Fruit fly (Drosophila melanogaster) whole organism, embryonic: ENCODE data around the gene CG34028.

ENCODE experiments used
- ATbp ChIP-seq: fragments of 200-800 bp; sonication (Bioruptor generic); optimal IDR thresholded peaks from 2 replicates; lab custom pipeline; 2017; ENCODE audit warnings: missing biosample characterization, mild to moderate bottlenecking, missing genetic modification characterization, missing genetic modification reagents
- Atf-2 ChIP-seq: fragments of 200-800 bp; sonication (Bioruptor generic); optimal IDR thresholded peaks from 2 replicates; lab custom pipeline; 2016; ENCODE audit warnings: missing biosample characterization, missing genetic modification characterization
- Awh ChIP-seq: fragments of 200-800 bp; sonication (Bioruptor generic); IDR thresholded peaks from 2 replicates; pipeline ENCODE4, ENCODE4 v1.3.6; 2022; ENCODE audit warnings: missing biosample characterization, missing genetic modification characterization
- BEAF-32 ChIP-seq: fragments of 200-800 bp; sonication (Bioruptor generic); optimal IDR thresholded peaks from 3 replicates; lab custom pipeline; 2017; ENCODE audit warnings: missing biosample characterization, missing genetic modification characterization, mild to moderate bottlenecking, moderate library complexity, missing genetic modification reagents
- Bteb2 ChIP-seq: fragments of 200-800 bp; sonication (Bioruptor generic); optimal IDR thresholded peaks from 2 replicates; lab custom pipeline; 2016; ENCODE audit warnings: missing biosample characterization, missing genetic modification characterization
- C15 ChIP-seq: fragments of 200-800 bp; sonication (Bioruptor generic); IDR thresholded peaks from 3 replicates; pipeline ENCODE4 v1.3.6; 2022; ENCODE audit warnings: missing biosample characterization, missing genetic modification characterization
- CG10979 ChIP-seq: fragments of 200-800 bp; sonication (Bioruptor generic); optimal IDR thresholded peaks from 2 replicates; lab custom pipeline; 2018; ENCODE audit warnings: missing biosample characterization, mild to moderate bottlenecking, missing genetic modification characterization, moderate library complexity
- CG11696 ChIP-seq: fragments of 200-800 bp; sonication (Bioruptor generic); IDR thresholded peaks from 2 replicates; pipeline ENCODE4 v1.3.6; 2022; ENCODE audit warnings: missing biosample characterization, missing genetic modification characterization
- CG11723 ChIP-seq: fragments of 200-800 bp; sonication (Bioruptor generic); optimal IDR thresholded peaks from 2 replicates; lab custom pipeline; 2017; ENCODE audit warnings: missing biosample characterization, mild to moderate bottlenecking, missing genetic modification characterization
- CG12299 ChIP-seq: fragments of 200-800 bp; sonication (Bioruptor generic); optimal IDR thresholded peaks from 2 replicates; lab custom pipeline; 2018; ENCODE audit warnings: missing biosample characterization, mild to moderate bottlenecking, missing genetic modification characterization
- CG1647 ChIP-seq: fragments of 200-800 bp; sonication (Bioruptor generic); optimal IDR thresholded peaks from 3 replicates; lab custom pipeline; 2016; ENCODE audit warnings: missing biosample characterization, missing genetic modification characterization
- CG17186 ChIP-seq: fragments of 200-800 bp; sonication (Bioruptor generic); optimal IDR thresholded peaks from 3 replicates; lab custom pipeline; 2017; ENCODE audit warnings: missing biosample characterization, missing genetic modification reagents, missing genetic modification characterization
- CG17385 ChIP-seq: fragments of 200-800 bp; sonication (Bioruptor generic); optimal IDR thresholded peaks from 3 replicates; lab custom pipeline; 2018; ENCODE audit warnings: missing biosample characterization, mild to moderate bottlenecking, missing genetic modification characterization
- CG18619 ChIP-seq: fragments of 200-800 bp; sonication (Bioruptor generic); optimal IDR thresholded peaks from 3 replicates; lab custom pipeline; 2017; ENCODE audit warnings: missing biosample characterization, mild to moderate bottlenecking, missing genetic modification characterization
- CG2199 ChIP-seq: fragments of 200-800 bp; sonication (Bioruptor generic); IDR thresholded peaks from 3 replicates; pipeline ENCODE4 v1.3.6; 2022; ENCODE audit warnings: missing biosample characterization, missing genetic modification characterization
- CG31388 ChIP-seq: fragments of 200-800 bp; sonication (Bioruptor generic); optimal IDR thresholded peaks from 2 replicates; lab custom pipeline; 2016; ENCODE audit warnings: missing biosample characterization, missing genetic modification characterization
- CG4707 ChIP-seq: fragments of 200-800 bp; sonication (Bioruptor generic); optimal IDR thresholded peaks from 2 replicates; lab custom pipeline; 2018; ENCODE audit warnings: missing biosample characterization, mild to moderate bottlenecking, missing genetic modification characterization, moderate library complexity
- CG5180 ChIP-seq: fragments of 200-800 bp; sonication (Bioruptor generic); optimal IDR thresholded peaks from 3 replicates; lab custom pipeline; 2017; ENCODE audit warnings: missing biosample characterization, missing genetic modification characterization, mild to moderate bottlenecking, moderate library complexity, missing genetic modification reagents
- CG9727 ChIP-seq: fragments of 200-800 bp; sonication (Bioruptor generic); optimal IDR thresholded peaks from 3 replicates; lab custom pipeline; 2017; ENCODE audit warnings: missing biosample characterization, mild to moderate bottlenecking, missing genetic modification characterization
- D19A ChIP-seq: fragments of 200-800 bp; optimal IDR thresholded peaks from 3 replicates; lab custom pipeline; 2019; ENCODE audit warnings: missing biosample characterization, mild to moderate bottlenecking, missing genetic modification characterization, moderate library complexity
- Dbx ChIP-seq: fragments of 200-800 bp; sonication (Bioruptor generic); IDR thresholded peaks from 3 replicates; pipeline ENCODE4 v1.3.6; 2022; ENCODE audit warnings: missing biosample characterization, missing genetic modification characterization
- Deaf1 ChIP-seq: fragments of 200-800 bp; optimal IDR thresholded peaks from 3 replicates; lab custom pipeline; 2019; ENCODE audit warnings: missing biosample characterization, mild to moderate bottlenecking, missing genetic modification characterization, moderate library complexity
- Dip2 ChIP-seq: fragments of 200-800 bp; sonication (Bioruptor generic); IDR thresholded peaks from 2 replicates; pipeline ENCODE4 v1.3.6; 2022; ENCODE audit warnings: missing biosample characterization, missing genetic modification characterization
- Dll ChIP-seq: fragments of 200-800 bp; sonication (Bioruptor generic); IDR thresholded peaks from 4 replicates; pipeline ENCODE4 v1.3.6; 2022; ENCODE audit warnings: missing biosample characterization, missing genetic modification characterization; ENCODE audit not compliant: partially characterized antibody
- Doc3 ChIP-seq: fragments of 200-800 bp; sonication (Bioruptor generic); IDR thresholded peaks from 3 replicates; pipeline ENCODE4 v1.3.6; 2022; ENCODE audit warnings: missing biosample characterization, missing genetic modification characterization; ENCODE audit not compliant: partially characterized antibody
- E2f2 ChIP-seq: fragments of 200-800 bp; sonication (Bioruptor generic); IDR thresholded peaks from 2 replicates; pipeline ENCODE4 v1.3.6; 2022; ENCODE audit warnings: missing biosample characterization, missing genetic modification characterization
- Eip74EF ChIP-seq, 2 experiments: fragments of 200-800 bp in 1 of 2; fragments of >200 bp in 1 of 2; sonication (Bioruptor generic) in 1 of 2; optimal IDR thresholded peaks; 2 replicates each; lab custom pipeline; 2017 to 2019; ENCODE audit warnings: missing biosample characterization in 2 of 2, missing genetic modification characterization in 2 of 2, mild to moderate bottlenecking in 1 of 2, moderate library complexity in 1 of 2
- Ets97D ChIP-seq: fragments of 200-800 bp; sonication (Bioruptor generic); optimal IDR thresholded peaks from 3 replicates; lab custom pipeline; 2016; ENCODE audit warnings: missing biosample characterization, missing genetic modification characterization
- Fer3 ChIP-seq: fragments of 200-800 bp; sonication (Bioruptor generic); optimal IDR thresholded peaks from 2 replicates; lab custom pipeline; 2018; ENCODE audit warnings: missing biosample characterization, mild to moderate bottlenecking, missing genetic modification characterization, moderate library complexity
- Hmx ChIP-seq: fragments of 200-800 bp; sonication (Bioruptor generic); optimal IDR thresholded peaks from 2 replicates; lab custom pipeline; 2016; ENCODE audit warnings: missing biosample characterization, missing genetic modification characterization
- NFAT ChIP-seq: fragments of 200-800 bp; sonication (Bioruptor generic); IDR thresholded peaks from 2 replicates; pipeline ENCODE4 v1.3.6; 2022; ENCODE audit warnings: missing biosample characterization, missing genetic modification characterization
- Poxn ChIP-seq: fragments of 200-800 bp; sonication (Bioruptor generic); IDR thresholded peaks from 2 replicates; pipeline ENCODE4 v1.3.6; 2022; ENCODE audit warnings: missing biosample characterization, missing genetic modification characterization
- Rfx ChIP-seq: fragments of 200-800 bp; sonication (Bioruptor generic); IDR thresholded peaks from 2 replicates; pipeline ENCODE4 v1.3.6; 2022; ENCODE audit warnings: missing biosample characterization, missing genetic modification characterization
- Six4 ChIP-seq: fragments of 200-800 bp; sonication (Bioruptor generic); optimal IDR thresholded peaks from 2 replicates; lab custom pipeline; 2016; ENCODE audit warnings: missing biosample characterization, missing genetic modification characterization
- Sry-β ChIP-seq: fragments of 200-800 bp; sonication (Bioruptor generic); optimal IDR thresholded peaks from 2 replicates; lab custom pipeline; 2018; ENCODE audit warnings: missing biosample characterization, mild to moderate bottlenecking, missing genetic modification characterization, moderate library complexity
- Vsx1 ChIP-seq: fragments of 200-800 bp; sonication (Bioruptor generic); optimal IDR thresholded peaks from 2 replicates; lab custom pipeline; 2017; ENCODE audit warnings: missing biosample characterization, mild to moderate bottlenecking, missing genetic modification characterization, missing genetic modification reagents
- eve ChIP-seq, 2 experiments: fragments of >200 bp; optimal IDR thresholded peaks; 2 replicates each; lab custom pipeline; 2017; ENCODE audit warnings: missing biosample characterization in 2 of 2, missing genetic modification characterization in 2 of 2
- fru ChIP-seq: fragments of >200 bp; optimal IDR thresholded peaks from 2 replicates; lab custom pipeline; 2017
- grau ChIP-seq: fragments of 200-800 bp; optimal IDR thresholded peaks from 3 replicates; lab custom pipeline; 2019; ENCODE audit warnings: missing biosample characterization, mild to moderate bottlenecking, missing genetic modification characterization, moderate library complexity
- jing ChIP-seq: fragments of 200-800 bp; sonication (Bioruptor generic); optimal IDR thresholded peaks from 2 replicates; lab custom pipeline; 2018; ENCODE audit warnings: missing biosample characterization, mild to moderate bottlenecking, missing genetic modification characterization
- lola ChIP-seq, 3 experiments: fragments of >200 bp in 2 of 3; fragments of 200-800 bp in 1 of 3; sonication (Bioruptor generic) in 1 of 3; optimal IDR thresholded peaks; 2 replicates each; lab custom pipeline; 2017 to 2019; ENCODE audit warnings: missing biosample characterization in 3 of 3, missing genetic modification characterization in 3 of 3, mild to moderate bottlenecking in 1 of 3, moderate library complexity in 1 of 3
- lov ChIP-seq, 2 experiments: fragments of 200-800 bp in 1 of 2; fragments of >200 bp in 1 of 2; sonication (Bioruptor generic) in 1 of 2; IDR thresholded peaks in 1 of 2; optimal IDR thresholded peaks in 1 of 2; 2 replicates in 1 of 2; 3 replicates in 1 of 2; pipeline versions ENCODE4 v1.3.6 to Lab custom; 2017 to 2022; ENCODE audit warnings: missing biosample characterization in 1 of 2, missing genetic modification characterization in 1 of 2
- rib ChIP-seq: fragments of 200-800 bp; sonication (Bioruptor generic); IDR thresholded peaks from 2 replicates; pipeline ENCODE4 v1.3.6; 2022; ENCODE audit warnings: missing biosample characterization, missing genetic modification characterization
- seq ChIP-seq: fragments of 200-800 bp; sonication (Bioruptor generic); IDR thresholded peaks from 2 replicates; pipeline ENCODE4 v1.3.6; 2022; ENCODE audit warnings: missing biosample characterization, missing genetic modification characterization
- sug ChIP-seq: fragments of 200-800 bp; optimal IDR thresholded peaks from 2 replicates; lab custom pipeline; 2019; ENCODE audit warnings: missing biosample characterization, mild to moderate bottlenecking, missing genetic modification characterization, moderate library complexity
- usp ChIP-seq: fragments of >200 bp; optimal IDR thresholded peaks from 2 replicates; lab custom pipeline; 2017; ENCODE audit warnings: missing biosample characterization, missing genetic modification characterization
- vvl ChIP-seq: fragments of 200-800 bp; sonication (Bioruptor generic); IDR thresholded peaks from 2 replicates; pipeline ENCODE4 v1.3.6; 2022; ENCODE audit warnings: missing biosample characterization, missing genetic modification characterization
- yki ChIP-seq: fragments of >200 bp; optimal IDR thresholded peaks from 3 replicates; lab custom pipeline; 2018

The CG34028 gene

dm6 chrX:9499994-9500804 is 11.1 kb upstream of the CG34028 start, which contains the start of gene mgl (continued):
- TF ChIP-seq C15 = 0 out of 3 replicates have a peak, but pooled peaks have one; percentile 14
- TF ChIP-seq CG17186 = peak; percentile 40
- peak; percentile 46 for TF ChIP-seq Bteb2
- peak; percentile 81 for TF ChIP-seq Six4
- peak; percentile 67 for TF ChIP-seq ATbp (GFP tag; lab: Kevin White, UChicago)
- TF ChIP-seq Doc3 (GFP tag; lab: Robert Waterston, UW) = no peak
- peak in 1 of 2 experiments; percentile 94 for TF ChIP-seq eve (GFP tag; optimal IDR thresholded peaks at IDR 0.05; lab: Kevin White, UChicago)
- TF ChIP-seq CG1647 (GFP tag; lab: Kevin White, UChicago) = peak; percentile 55
- TF ChIP-seq D19A (tag; lab: Kevin White, UChicago) = peak; percentile 72
- TF ChIP-seq Dip2 (GFP tag; lab: Robert Waterston, UW) = no peak
- TF ChIP-seq CG10979 (tag; lab: Kevin White, UChicago) = peak; percentile 87
- no peak for TF ChIP-seq CG4707 (GFP tag; lab: Kevin White, UChicago)
- peak; percentile 59 for TF ChIP-seq seq (GFP tag; lab: Robert Waterston, UW)
- TF ChIP-seq rib (GFP tag; lab: Robert Waterston, UW) = peak; percentile 14; the same call in 1 of the 2 replicates
- peak; percentile 58 for TF ChIP-seq CG11723
- TF ChIP-seq Poxn (GFP tag; lab: Robert Waterston, UW) = no peak
- no peak; the same call in 1 of the 2 replicates for TF ChIP-seq Awh (GFP tag; lab: Robert Waterston, UW)
- TF ChIP-seq CG2199 (GFP tag; lab: Robert Waterston, UW) = peak; percentile 31; the same call in 2 of the 3 replicates
- TF ChIP-seq jing = peak; percentile 54
- peak; percentile 32; the same call in 1 of the 2 replicates for TF ChIP-seq E2f2 (GFP tag; lab: Robert Waterston, UW)
- TF ChIP-seq Sry-β (GFP tag; lab: Kevin White, UChicago) = peak; percentile 24
- no peak for TF ChIP-seq NFAT (GFP tag; lab: Robert Waterston, UW)
- peak in 1 of 2 experiments; percentile 64 for TF ChIP-seq Eip74EF (GFP tag; optimal IDR thresholded peaks at IDR 0.05; lab: Kevin White, UChicago)
- no peak for TF ChIP-seq fru (lab: Kevin White, UChicago)
- TF ChIP-seq yki (lab: Kevin White, UChicago) = no peak
- TF ChIP-seq Deaf1 = peak; percentile 29
- no peak for TF ChIP-seq Dll
- peak; percentile 31; the same call in 1 of the 2 replicates for TF ChIP-seq Rfx (GFP tag; lab: Robert Waterston, UW)
- peak; percentile 15 for TF ChIP-seq Ets97D
- TF ChIP-seq BEAF-32 (GFP tag; lab: Kevin White, UChicago) = no peak
- peak; percentile 28 for TF ChIP-seq Fer3 (tag; lab: Kevin White, UChicago)
- no peak for TF ChIP-seq CG31388 (GFP tag; lab: Kevin White, UChicago)
- no peak for TF ChIP-seq CG11696 (GFP tag; lab: Robert Waterston, UW)
- 0 out of 3 replicates have a peak, but pooled peaks have one; percentile 19 for TF ChIP-seq Dbx
- TF ChIP-seq CG17385 = peak; percentile 41
- TF ChIP-seq vvl (GFP tag; lab: Robert Waterston, UW) = peak; percentile 49; the same call in 1 of the 2 replicates
- peak; percentile 80 for TF ChIP-seq CG18619
- TF ChIP-seq sug (tag; lab: Kevin White, UChicago) = no peak
- TF ChIP-seq CG12299 (tag; lab: Kevin White, UChicago) = no peak
- peak; percentile 84 for TF ChIP-seq CG9727
- TF ChIP-seq usp (GFP tag; lab: Kevin White, UChicago) = no peak
- peak; percentile 64 for TF ChIP-seq Atf-2
- peak; percentile 41 for TF ChIP-seq Hmx (GFP tag; lab: Kevin White, UChicago)
- TF ChIP-seq lola (GFP tag; optimal IDR thresholded peaks at IDR 0.05; lab: Kevin White, UChicago) = peak in 1 of 3 experiments; percentile 88
- TF ChIP-seq lov (optimal IDR thresholded peaks at IDR 0.05; lab: Kevin White, UChicago) = no peak
- no peak for TF ChIP-seq lov (GFP tag; IDR thresholded peaks at IDR 0.05; lab: Robert Waterston, UW)
- TF ChIP-seq grau (tag; lab: Kevin White, UChicago) = peak; percentile 80
- peak; percentile 37 for TF ChIP-seq Vsx1
- TF ChIP-seq CG5180 (GFP tag; lab: Kevin White, UChicago) = peak; percentile 99
